Worm (Caenorhabditis elegans) whole organism, young adult: ENCODE measurements around the gene F49F1.14.

ENCODE experiments used
- ceh-91 ChIP-seq: fragments of 200-800 bp; sonication (Bioruptor generic); IDR thresholded peaks from 2 replicates; pipeline ENCODE4 v1.3.6; 2022; ENCODE audit warnings: missing genetic modification reagents, missing genetic modification characterization, missing compliant biosample characterization
- sea-2 ChIP-seq: fragments of 200-800 bp; sonication (Bioruptor generic); IDR thresholded peaks from 2 replicates; pipeline ENCODE4 v1.3.6; 2022; ENCODE audit warnings: missing genetic modification characterization, missing compliant biosample characterization

DNA sequence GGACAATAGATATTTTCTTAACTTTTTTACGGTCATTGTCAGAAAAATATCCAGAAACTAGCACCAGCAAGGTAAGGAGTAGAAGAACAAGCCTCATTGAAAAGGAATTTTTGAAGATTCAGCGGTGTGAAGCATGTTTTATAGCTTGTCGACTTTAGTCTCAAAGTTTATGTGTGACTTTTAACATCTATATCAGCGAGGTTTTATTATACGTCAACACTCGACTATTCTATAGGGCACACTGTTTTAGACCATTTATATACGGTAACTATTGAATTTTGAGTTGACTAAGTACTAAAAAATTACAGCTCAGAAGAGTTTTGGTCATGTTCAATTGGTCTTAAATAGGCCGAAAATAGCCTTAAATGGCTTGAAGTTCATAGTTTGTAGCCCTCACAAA lies 29.0 kb upstream of the F49F1.14 start, which contains the start of gene F49F1.11:
- TF ChIP-seq ceh-91 (no peak), sea-2 (GFP tag; lab: Robert Waterston, UW) (no peak)
